Fruit fly (Drosophila melanogaster) whole organism, adult: ENCODE data around the gene CG7382.

Source experiments
- Mnt ChIP-seq: fragments of 200-800 bp; sonication (Bioruptor generic); optimal IDR thresholded peaks from 2 replicates; lab custom pipeline; 2016; ENCODE audit warnings: missing biosample characterization, mild to moderate bottlenecking, missing genetic modification characterization
- pad ChIP-seq: fragments of 200-800 bp; sonication (Bioruptor generic); optimal IDR thresholded peaks from 3 replicates; lab custom pipeline; 2017; ENCODE audit warnings: missing biosample characterization, missing genetic modification characterization, mild to moderate bottlenecking, moderate library complexity, missing genetic modification reagents
- tj ChIP-seq: fragments of 200-800 bp; sonication (Bioruptor generic); optimal IDR thresholded peaks from 3 replicates; lab custom pipeline; 2017; ENCODE audit warnings: missing biosample characterization, mild to moderate bottlenecking, missing genetic modification characterization, moderate library complexity

- no peak for TF ChIP-seq pad (GFP tag; lab: Kevin White, UChicago)
- no peak for TF ChIP-seq Mnt (GFP tag; lab: Kevin White, UChicago)
- TF ChIP-seq tj (GFP tag; lab: Kevin White, UChicago): no peak
These were observed 12.6 kb downstream of the CG7382 start for dm6 chr2L:5507082-5507481.
